Fruit fly (Drosophila melanogaster) whole organism, embryonic: ENCODE results near the gene CG4278.

ENCODE experiments used
- B-H2 ChIP-seq: fragments of 200-800 bp; sonication (Bioruptor generic); optimal IDR thresholded peaks from 2 replicates; lab custom pipeline; 2018; ENCODE audit warnings: missing biosample characterization, mild to moderate bottlenecking, missing genetic modification characterization
- CG11560 ChIP-seq: fragments of 200-800 bp; sonication (Bioruptor generic); IDR thresholded peaks from 3 replicates; pipeline ENCODE4 v1.3.6; 2022; ENCODE audit warnings: missing biosample characterization, missing genetic modification characterization
- CG1233 ChIP-seq: fragments of 200-800 bp; sonication (Bioruptor generic); optimal IDR thresholded peaks from 4 replicates; lab custom pipeline; 2018; ENCODE audit warnings: missing biosample characterization, mild to moderate bottlenecking, missing genetic modification characterization
- CG15073 ChIP-seq: fragments of 200-800 bp; sonication (Bioruptor generic); optimal IDR thresholded peaks from 2 replicates; lab custom pipeline; 2016; ENCODE audit warnings: missing biosample characterization, missing genetic modification characterization
- CG15269 ChIP-seq: fragments of 200-800 bp; sonication (Bioruptor generic); optimal IDR thresholded peaks from 2 replicates; lab custom pipeline; 2018; ENCODE audit warnings: missing biosample characterization, mild to moderate bottlenecking, missing genetic modification characterization, moderate library complexity
- CG1647 ChIP-seq: fragments of 200-800 bp; sonication (Bioruptor generic); optimal IDR thresholded peaks from 3 replicates; lab custom pipeline; 2016; ENCODE audit warnings: missing biosample characterization, missing genetic modification characterization
- CG16815 ChIP-seq: fragments of 200-800 bp; sonication (Bioruptor generic); optimal IDR thresholded peaks from 3 replicates; lab custom pipeline; 2017; ENCODE audit warnings: missing biosample characterization, mild to moderate bottlenecking, missing genetic modification characterization
- CG16863 ChIP-seq: fragments of 200-800 bp; sonication (Bioruptor generic); optimal IDR thresholded peaks from 3 replicates; lab custom pipeline; 2016; ENCODE audit warnings: missing biosample characterization, missing genetic modification characterization
- CG17186 ChIP-seq: fragments of 200-800 bp; sonication (Bioruptor generic); optimal IDR thresholded peaks from 3 replicates; lab custom pipeline; 2017; ENCODE audit warnings: missing biosample characterization, missing genetic modification reagents, missing genetic modification characterization
- CG2202 ChIP-seq: fragments of 200-800 bp; sonication (Bioruptor generic); optimal IDR thresholded peaks from 2 replicates; lab custom pipeline; 2018; ENCODE audit warnings: missing biosample characterization, mild to moderate bottlenecking, missing genetic modification characterization
- CG3163 ChIP-seq: fragments of 200-800 bp; sonication (Bioruptor generic); optimal IDR thresholded peaks from 3 replicates; lab custom pipeline; 2016; ENCODE audit warnings: missing biosample characterization, missing genetic modification characterization
- CG4404 ChIP-seq: fragments of 200-800 bp; sonication (Bioruptor generic); IDR thresholded peaks from 2 replicates; pipeline ENCODE4 v1.3.6; 2022; ENCODE audit warnings: missing biosample characterization, missing genetic modification characterization
- CG4707 ChIP-seq: fragments of 200-800 bp; sonication (Bioruptor generic); optimal IDR thresholded peaks from 2 replicates; lab custom pipeline; 2018; ENCODE audit warnings: missing biosample characterization, mild to moderate bottlenecking, missing genetic modification characterization, moderate library complexity
- CG5245 ChIP-seq: fragments of 200-800 bp; sonication (Bioruptor generic); optimal IDR thresholded peaks from 3 replicates; lab custom pipeline; 2016; ENCODE audit warnings: missing biosample characterization, missing genetic modification characterization
- CG7556 ChIP-seq: fragments of 200-800 bp; sonication (Bioruptor generic); optimal IDR thresholded peaks from 2 replicates; lab custom pipeline; 2017; ENCODE audit warnings: missing biosample characterization, mild to moderate bottlenecking, missing genetic modification characterization
- CG7987 ChIP-seq: fragments of 200-800 bp; sonication (Bioruptor generic); optimal IDR thresholded peaks from 2 replicates; lab custom pipeline; 2018; ENCODE audit warnings: missing biosample characterization, mild to moderate bottlenecking, missing genetic modification characterization, moderate library complexity
- Dbx ChIP-seq: fragments of 200-800 bp; sonication (Bioruptor generic); IDR thresholded peaks from 3 replicates; pipeline ENCODE4 v1.3.6; 2022; ENCODE audit warnings: missing biosample characterization, missing genetic modification characterization
- Eip74EF ChIP-seq, 2 experiments: fragments of 200-800 bp in 1 of 2; fragments of >200 bp in 1 of 2; sonication (Bioruptor generic) in 1 of 2; optimal IDR thresholded peaks; 2 replicates each; lab custom pipeline; 2017 to 2019; ENCODE audit warnings: missing biosample characterization in 2 of 2, missing genetic modification characterization in 2 of 2, mild to moderate bottlenecking in 1 of 2, moderate library complexity in 1 of 2
- Elba2 ChIP-seq: fragments of 200-800 bp; sonication (Bioruptor generic); optimal IDR thresholded peaks from 3 replicates; lab custom pipeline; 2016; ENCODE audit warnings: missing biosample characterization, missing genetic modification characterization
- H2.0 ChIP-seq: fragments of 200-800 bp; sonication (Bioruptor generic); IDR thresholded peaks from 2 replicates; pipeline ENCODE4 v1.3.6; 2022; ENCODE audit warnings: missing biosample characterization, missing genetic modification characterization
- Max ChIP-seq: fragments of 200-800 bp; sonication (Bioruptor generic); optimal IDR thresholded peaks from 2 replicates; lab custom pipeline; 2016; ENCODE audit warnings: missing biosample characterization, mild to moderate bottlenecking, missing genetic modification characterization
- NC2α ChIP-seq: fragments of 200-800 bp; sonication (Bioruptor generic); optimal IDR thresholded peaks from 2 replicates; lab custom pipeline; 2016; ENCODE audit warnings: missing biosample characterization, missing genetic modification characterization
- Ptx1 ChIP-seq: fragments of 200-800 bp; sonication (Bioruptor generic); IDR thresholded peaks from 2 replicates; pipeline ENCODE4 v1.3.6; 2022; ENCODE audit warnings: missing biosample characterization, missing genetic modification characterization
- Sox102F ChIP-seq: fragments of 200-800 bp; sonication (Bioruptor generic); optimal IDR thresholded peaks from 2 replicates; lab custom pipeline; 2018; ENCODE audit warnings: missing biosample characterization, mild to moderate bottlenecking, missing genetic modification characterization, moderate library complexity
- Taf1 ChIP-seq: fragments of 200-800 bp; sonication (Bioruptor generic); IDR thresholded peaks from 2 replicates; pipeline ENCODE4 v1.3.6; 2022; ENCODE audit warnings: missing biosample characterization, missing genetic modification characterization
- Trl ChIP-seq, 3 experiments: fragments of >200 bp in 2 of 3; fragments of 200-800 bp in 1 of 3; sonication (Bioruptor generic) in 1 of 3; optimal IDR thresholded peaks; 2 replicates in 1 of 3; 3 replicates in 2 of 3; lab custom pipeline; 2016 to 2017; ENCODE audit warnings: missing biosample characterization in 1 of 3, missing genetic modification characterization in 1 of 3
- amos ChIP-seq: fragments of 200-800 bp; sonication (Bioruptor generic); IDR thresholded peaks from 2 replicates; pipeline ENCODE4 v1.3.6; 2022; ENCODE audit warnings: missing biosample characterization, missing genetic modification characterization; ENCODE audit not compliant: partially characterized antibody
- bcd ChIP-seq: fragments of 200-800 bp; sonication (Bioruptor generic); optimal IDR thresholded peaks from 2 replicates; lab custom pipeline; 2017; ENCODE audit warnings: missing biosample characterization, mild to moderate bottlenecking, missing genetic modification characterization
- bsh ChIP-seq, 2 experiments: fragments of 200-800 bp; sonication (Bioruptor generic); optimal IDR thresholded peaks; 2 replicates each; lab custom pipeline; 2017 to 2018; ENCODE audit warnings: mild to moderate bottlenecking in 2 of 2, missing biosample characterization in 2 of 2, missing genetic modification characterization in 2 of 2, moderate library complexity in 1 of 2
- chm ChIP-seq: fragments of 200-800 bp; sonication (Bioruptor generic); IDR thresholded peaks from 2 replicates; pipeline ENCODE4 v1.3.6; 2022; ENCODE audit warnings: missing biosample characterization, missing genetic modification characterization
- crc ChIP-seq: fragments of 200-800 bp; sonication (Bioruptor generic); optimal IDR thresholded peaks from 2 replicates; lab custom pipeline; 2016; ENCODE audit warnings: missing biosample characterization, missing genetic modification characterization
- crp ChIP-seq, 2 experiments: fragments of 200-800 bp; sonication (Bioruptor generic); optimal IDR thresholded peaks; 2 replicates in 1 of 2; 3 replicates in 1 of 2; lab custom pipeline; 2017; ENCODE audit warnings: missing biosample characterization in 2 of 2, missing genetic modification characterization in 2 of 2, mild to moderate bottlenecking in 1 of 2, moderate library complexity in 1 of 2
- dimm ChIP-seq: fragments of 200-800 bp; sonication (Bioruptor generic); IDR thresholded peaks from 2 replicates; pipeline ENCODE4 v1.3.6; 2022; ENCODE audit warnings: missing biosample characterization, missing genetic modification characterization
- esg ChIP-seq: fragments of 200-800 bp; sonication (Bioruptor generic); conservative IDR thresholded peaks from 2 replicates; pipeline ENCODE4 v1.3.6; 2022; ENCODE audit warnings: missing biosample characterization, missing genetic modification characterization
- fu2 ChIP-seq: fragments of 200-800 bp; sonication (Bioruptor generic); optimal IDR thresholded peaks from 2 replicates; lab custom pipeline; 2016; ENCODE audit warnings: missing biosample characterization, missing genetic modification characterization
- hb ChIP-seq: fragments of 200-800 bp; sonication (Bioruptor generic); IDR thresholded peaks from 3 replicates; pipeline ENCODE4 v1.3.6; 2022; ENCODE audit warnings: missing biosample characterization, missing genetic modification characterization; ENCODE audit not compliant: partially characterized antibody
- hkb ChIP-seq, 2 experiments: fragments of 200-800 bp in 1 of 2; fragments of >200 bp in 1 of 2; sonication (Bioruptor generic) in 1 of 2; IDR thresholded peaks in 1 of 2; optimal IDR thresholded peaks in 1 of 2; 2 replicates each; pipeline versions ENCODE4 v1.3.6 to Lab custom; 2017 to 2022; ENCODE audit warnings: missing biosample characterization in 1 of 2, missing genetic modification characterization in 1 of 2
- inv ChIP-seq: fragments of 200-800 bp; sonication (Bioruptor generic); IDR thresholded peaks from 2 replicates; pipeline ENCODE4 v1.3.6; 2022; ENCODE audit warnings: missing biosample characterization, missing genetic modification characterization; ENCODE audit not compliant: partially characterized antibody
- oc ChIP-seq: fragments of 200-800 bp; sonication (Bioruptor generic); optimal IDR thresholded peaks from 2 replicates; lab custom pipeline; 2018; ENCODE audit warnings: missing biosample characterization, mild to moderate bottlenecking, missing genetic modification characterization, moderate library complexity
- phol ChIP-seq: fragments of 200-800 bp; sonication (Bioruptor generic); optimal IDR thresholded peaks from 3 replicates; lab custom pipeline; 2018; ENCODE audit warnings: missing biosample characterization, mild to moderate bottlenecking, missing genetic modification characterization, moderate library complexity
- sd ChIP-seq: fragments of 200-800 bp; sonication (Bioruptor generic); optimal IDR thresholded peaks from 3 replicates; lab custom pipeline; 2018; ENCODE audit warnings: missing biosample characterization, mild to moderate bottlenecking, missing genetic modification characterization, moderate library complexity
- sima ChIP-seq: fragments of 200-800 bp; sonication (Bioruptor generic); optimal IDR thresholded peaks from 2 replicates; lab custom pipeline; 2016; ENCODE audit warnings: missing biosample characterization, missing genetic modification characterization
- sug ChIP-seq: fragments of 200-800 bp; optimal IDR thresholded peaks from 2 replicates; lab custom pipeline; 2019; ENCODE audit warnings: missing biosample characterization, mild to moderate bottlenecking, missing genetic modification characterization, moderate library complexity
- tll ChIP-seq, 2 experiments: fragments of 200-800 bp in 1 of 2; fragments of >200 bp in 1 of 2; sonication (Bioruptor generic) in 1 of 2; optimal IDR thresholded peaks; 2 replicates each; lab custom pipeline; 2017 to 2019; ENCODE audit warnings: missing biosample characterization in 2 of 2, missing genetic modification characterization in 2 of 2, mild to moderate bottlenecking in 1 of 2, moderate library complexity in 1 of 2
- zen ChIP-seq: fragments of 200-800 bp; sonication (Bioruptor generic); optimal IDR thresholded peaks from 3 replicates; lab custom pipeline; 2018; ENCODE audit warnings: missing biosample characterization, mild to moderate bottlenecking, missing genetic modification characterization, moderate library complexity
- zfh2 ChIP-seq: fragments of 200-800 bp; sonication (Bioruptor generic); optimal IDR thresholded peaks from 2 replicates; lab custom pipeline; 2016; ENCODE audit warnings: missing biosample characterization, missing genetic modification characterization

CG4278 gene

dm6 chr2L:16299466-16300311, 27.2 kb upstream of the CG4278 start, which contains the start of the genes heix and CG17328 (continued):
- no peak for TF ChIP-seq CG1647 (GFP tag; lab: Kevin White, UChicago)
- TF ChIP-seq hkb (optimal IDR thresholded peaks at IDR 0.05; lab: Kevin White, UChicago): peak; percentile 4
- TF ChIP-seq hkb (GFP tag; IDR thresholded peaks at IDR 0.05; lab: Robert Waterston, UW): peak; percentile 37; the same call in 1 of the 2 replicates
- TF ChIP-seq sug (tag; lab: Kevin White, UChicago): peak; percentile 66
- TF ChIP-seq fu2: peak; percentile 45
- no peak for TF ChIP-seq CG2202 (tag; lab: Kevin White, UChicago)
- TF ChIP-seq CG7556 (GFP tag; lab: Kevin White, UChicago): peak; percentile 72
- TF ChIP-seq CG4404 (GFP tag; lab: Robert Waterston, UW): peak; percentile 54
- peak in 1 of 2 experiments; percentile 50 for TF ChIP-seq tll (GFP tag; optimal IDR thresholded peaks at IDR 0.05; lab: Kevin White, UChicago)
- peak; percentile 69 for TF ChIP-seq CG1233 (GFP tag; lab: Kevin White, UChicago)
- no peak; the same call in 2 of the 3 replicates for TF ChIP-seq CG11560 (tag; lab: Robert Waterston, UW)
- TF ChIP-seq B-H2 (GFP tag; lab: Kevin White, UChicago): peak; percentile 73
- no peak for TF ChIP-seq sima (GFP tag; lab: Kevin White, UChicago)
- TF ChIP-seq CG16863 (GFP tag; lab: Kevin White, UChicago): peak; percentile 49
- peak; percentile 79 for TF ChIP-seq phol (tag; lab: Kevin White, UChicago)
- TF ChIP-seq chm: peak; percentile 28; the same call in 1 of the 2 replicates
- no peak for TF ChIP-seq CG15269
- TF ChIP-seq crc (GFP tag; lab: Kevin White, UChicago): peak; percentile 57
- no peak for TF ChIP-seq Eip74EF (GFP tag; optimal IDR thresholded peaks at IDR 0.05; lab: Kevin White, UChicago)
- TF ChIP-seq CG5245 (GFP tag; lab: Kevin White, UChicago): no peak
- TF ChIP-seq amos (GFP tag; lab: Robert Waterston, UW): no peak
- TF ChIP-seq sd (tag; lab: Kevin White, UChicago): peak; percentile 6
- peak; percentile 69; the same call in 1 of the 2 replicates for TF ChIP-seq Taf1 (GFP tag; lab: Robert Waterston, UW)
- TF ChIP-seq Max (GFP tag; lab: Kevin White, UChicago): peak; percentile 60
- peak; percentile 67 for TF ChIP-seq CG16815 (GFP tag; lab: Kevin White, UChicago)
- TF ChIP-seq Elba2: no peak
- no peak for TF ChIP-seq oc (tag; lab: Kevin White, UChicago)
- TF ChIP-seq Dbx: peak; percentile 64
- TF ChIP-seq Trl (optimal IDR thresholded peaks at IDR 0.05; lab: Kevin White, UChicago): peak; percentile 88 to 89
- peak; percentile 48 for TF ChIP-seq Trl (GFP tag; optimal IDR thresholded peaks at IDR 0.05; lab: Kevin White, UChicago)
- TF ChIP-seq NC2α (GFP tag; lab: Kevin White, UChicago): peak; percentile 27
- no peak for TF ChIP-seq CG7987 (GFP tag; lab: Kevin White, UChicago)
- TF ChIP-seq dimm (GFP tag; lab: Robert Waterston, UW): no peak
- peak; percentile 81 for TF ChIP-seq Ptx1 (GFP tag; lab: Robert Waterston, UW)
- peak; percentile 68 for TF ChIP-seq H2.0 (GFP tag; lab: Robert Waterston, UW)
- no peak for TF ChIP-seq CG3163 (GFP tag; lab: Kevin White, UChicago)
- no peak for TF ChIP-seq CG4707 (GFP tag; lab: Kevin White, UChicago)
- no peak for TF ChIP-seq CG15073 (GFP tag; lab: Kevin White, UChicago)
- TF ChIP-seq zen (tag; lab: Kevin White, UChicago): peak; percentile 54
- peak; percentile 69 for TF ChIP-seq zfh2 (GFP tag; lab: Kevin White, UChicago)
- peak; percentile 74 for TF ChIP-seq bcd (GFP tag; lab: Kevin White, UChicago)
- no peak for TF ChIP-seq inv (GFP tag; lab: Robert Waterston, UW)
- no peak for TF ChIP-seq hb (GFP tag; lab: Robert Waterston, UW)
- peak in 1 of 2 experiments; percentile 61 for TF ChIP-seq bsh (GFP tag; optimal IDR thresholded peaks at IDR 0.05; lab: Kevin White, UChicago)
- peak; percentile 59 for TF ChIP-seq esg
- TF ChIP-seq crp (GFP tag; optimal IDR thresholded peaks at IDR 0.05; lab: Kevin White, UChicago): peak; percentile 37 to 94
- peak; percentile 61 for TF ChIP-seq CG17186 (GFP tag; lab: Kevin White, UChicago)
- no peak for TF ChIP-seq Sox102F (GFP tag; lab: Kevin White, UChicago)
